Worm (Caenorhabditis elegans) whole organism, L2 larva: Measurements from ENCODE around the gene C05E4.15.

Experiments
- C34F6.9 ChIP-seq: fragments of 150-350 bp; optimal IDR thresholded peaks from 2 replicates; lab custom pipeline; 2014; ENCODE audit warnings: missing biosample characterization, missing genetic modification characterization
- F13H6.1 ChIP-seq: sonication (generic microtip); optimal IDR thresholded peaks from 2 replicates; lab custom pipeline; 2016; ENCODE audit warnings: missing genetic modification characterization, missing compliant biosample characterization
- R02D3.7 ChIP-seq: fragments of 150-350 bp; optimal IDR thresholded peaks from 2 replicates; lab custom pipeline; 2014; ENCODE audit warnings: missing biosample characterization, missing genetic modification characterization
- Y55F3AM.14 ChIP-seq: fragments of 200-800 bp; sonication (Bioruptor generic); optimal IDR thresholded peaks from 2 replicates; lab custom pipeline; 2018; ENCODE audit warnings: mild to moderate bottlenecking, missing genetic modification characterization, missing compliant biosample characterization
- ZK546.5 ChIP-seq: sonication (generic microtip); optimal IDR thresholded peaks from 2 replicates; lab custom pipeline; 2017; ENCODE audit warnings: missing biosample characterization, missing genetic modification characterization
- alr-1 ChIP-seq: fragments of 150-350 bp; optimal IDR thresholded peaks from 2 replicates; lab custom pipeline; 2014; ENCODE audit warnings: missing biosample characterization, missing genetic modification characterization
- aly-2 ChIP-seq: fragments of 150-350 bp; optimal IDR thresholded peaks from 2 replicates; lab custom pipeline; 2014; ENCODE audit warnings: missing biosample characterization, missing genetic modification characterization
- ama-1 ChIP-seq: fragments of 150-350 bp; optimal IDR thresholded peaks from 2 replicates; lab custom pipeline; 2018; ENCODE audit warnings: inconsistent platforms
- blmp-1 ChIP-seq: sonication (generic microtip); optimal IDR thresholded peaks from 2 replicates; lab custom pipeline; 2017; ENCODE audit warnings: missing genetic modification characterization, mild to moderate bottlenecking, missing compliant biosample characterization, antibody characterized with exemption, moderate library complexity; ENCODE audit not compliant: insufficient read depth
- ceh-16 ChIP-seq: fragments of 150-350 bp; optimal IDR thresholded peaks from 2 replicates; lab custom pipeline; 2014; ENCODE audit warnings: missing biosample characterization, missing genetic modification characterization
- ceh-82 ChIP-seq: fragments of 150-350 bp; optimal IDR thresholded peaks from 2 replicates; lab custom pipeline; 2014; ENCODE audit warnings: missing biosample characterization, missing genetic modification characterization
- crh-2 ChIP-seq: sonication (generic microtip); optimal IDR thresholded peaks from 2 replicates; lab custom pipeline; 2017; ENCODE audit warnings: missing biosample characterization, missing genetic modification characterization
- dmd-4 ChIP-seq: sonication (generic microtip); optimal IDR thresholded peaks from 2 replicates; lab custom pipeline; 2017; ENCODE audit warnings: missing biosample characterization, missing genetic modification characterization
- egl-27 ChIP-seq: sonication (generic microtip); optimal IDR thresholded peaks from 3 replicates; lab custom pipeline; 2017; ENCODE audit warnings: missing biosample characterization, missing genetic modification reagents, missing genetic modification characterization
- elt-1 ChIP-seq: fragments of 150-350 bp; optimal IDR thresholded peaks from 2 replicates; lab custom pipeline; 2014; ENCODE audit warnings: missing biosample characterization, missing genetic modification characterization
- elt-3 ChIP-seq: sonication (generic microtip); optimal IDR thresholded peaks from 2 replicates; lab custom pipeline; 2017; ENCODE audit warnings: missing biosample characterization, missing genetic modification characterization
- fos-1 ChIP-seq: fragments of 150-350 bp; optimal IDR thresholded peaks from 2 replicates; lab custom pipeline; 2014; ENCODE audit warnings: missing biosample characterization, missing genetic modification characterization
- gmeb-1 ChIP-seq: fragments of 150-350 bp; optimal IDR thresholded peaks from 2 replicates; lab custom pipeline; 2014; ENCODE audit warnings: missing biosample characterization, missing genetic modification characterization
- lin-11 ChIP-seq: fragments of 150-350 bp; sonication (generic microtip); optimal IDR thresholded peaks from 2 replicates; lab custom pipeline; 2014; ENCODE audit warnings: missing biosample characterization, missing genetic modification characterization, inconsistent platforms, mixed read lengths
- lin-13 ChIP-seq: fragments of 150-350 bp; optimal IDR thresholded peaks from 2 replicates; lab custom pipeline; 2014; ENCODE audit warnings: missing biosample characterization, missing genetic modification reagents, missing genetic modification characterization
- lin-39 ChIP-seq: fragments of 150-350 bp; optimal IDR thresholded peaks from 2 replicates; lab custom pipeline; 2014; ENCODE audit warnings: missing biosample characterization, missing genetic modification reagents, missing genetic modification characterization
- lsy-2 ChIP-seq, 2 experiments: fragments of 150-350 bp in 1 of 2; sonication (generic microtip) in 1 of 2; optimal IDR thresholded peaks; 2 replicates each; lab custom pipeline; 2014 to 2017; ENCODE audit warnings: missing biosample characterization in 2 of 2, missing genetic modification characterization in 2 of 2
- mab-5 ChIP-seq: fragments of 150-350 bp; optimal IDR thresholded peaks from 2 replicates; lab custom pipeline; 2014; ENCODE audit warnings: missing biosample characterization, missing genetic modification characterization
- mbf-1 ChIP-seq: sonication (generic microtip); optimal IDR thresholded peaks from 2 replicates; lab custom pipeline; 2017; ENCODE audit warnings: missing biosample characterization, missing genetic modification characterization
- mdl-1 ChIP-seq, 2 experiments: fragments of 150-350 bp in 1 of 2; sonication (generic microtip) in 1 of 2; optimal IDR thresholded peaks; 2 replicates each; lab custom pipeline; 2017; ENCODE audit warnings: missing biosample characterization in 2 of 2, missing genetic modification characterization in 2 of 2
- nhr-10 ChIP-seq: sonication (generic microtip); optimal IDR thresholded peaks from 2 replicates; lab custom pipeline; 2017; ENCODE audit warnings: missing biosample characterization, missing genetic modification characterization
- nhr-11 ChIP-seq: fragments of 150-350 bp; optimal IDR thresholded peaks from 2 replicates; lab custom pipeline; 2014; ENCODE audit warnings: missing biosample characterization, missing genetic modification characterization
- nhr-12 ChIP-seq: fragments of 150-350 bp; optimal IDR thresholded peaks from 2 replicates; lab custom pipeline; 2014; ENCODE audit warnings: missing biosample characterization, missing genetic modification characterization
- nhr-129 ChIP-seq: fragments of 150-350 bp; optimal IDR thresholded peaks from 2 replicates; lab custom pipeline; 2014; ENCODE audit warnings: missing biosample characterization, missing genetic modification characterization
- nhr-21 ChIP-seq: fragments of 150-350 bp; optimal IDR thresholded peaks from 2 replicates; lab custom pipeline; 2014; ENCODE audit warnings: missing biosample characterization, missing genetic modification characterization
- nhr-23 ChIP-seq: fragments of 150-350 bp; optimal IDR thresholded peaks from 2 replicates; lab custom pipeline; 2014; ENCODE audit warnings: missing biosample characterization, missing genetic modification reagents, missing genetic modification characterization
- nhr-237 ChIP-seq: fragments of 150-350 bp; optimal IDR thresholded peaks from 2 replicates; lab custom pipeline; 2014; ENCODE audit warnings: missing biosample characterization, missing genetic modification characterization
- nhr-25 ChIP-seq: fragments of 150-350 bp; sonication (generic microtip); optimal IDR thresholded peaks from 3 replicates; lab custom pipeline; 2014; ENCODE audit warnings: missing biosample characterization, missing genetic modification characterization
- nhr-6 ChIP-seq: fragments of 150-350 bp; optimal IDR thresholded peaks from 2 replicates; lab custom pipeline; 2014; ENCODE audit warnings: missing biosample characterization, missing genetic modification characterization
- nhr-77 ChIP-seq: fragments of 150-350 bp; optimal IDR thresholded peaks from 2 replicates; lab custom pipeline; 2014; ENCODE audit warnings: missing biosample characterization, missing genetic modification characterization
- peb-1 ChIP-seq: fragments of 150-350 bp; optimal IDR thresholded peaks from 2 replicates; lab custom pipeline; 2014; ENCODE audit warnings: missing biosample characterization, missing genetic modification characterization
- sem-4 ChIP-seq: fragments of 150-350 bp; optimal IDR thresholded peaks from 2 replicates; lab custom pipeline; 2014; ENCODE audit warnings: missing biosample characterization, missing genetic modification reagents, missing genetic modification characterization
- skn-1 ChIP-seq: sonication (generic microtip); optimal IDR thresholded peaks from 2 replicates; lab custom pipeline; 2017; ENCODE audit warnings: missing biosample characterization, missing genetic modification characterization
- sma-3 ChIP-seq: sonication (generic microtip); optimal IDR thresholded peaks from 2 replicates; lab custom pipeline; 2016; ENCODE audit warnings: missing genetic modification reagents, missing genetic modification characterization, missing compliant biosample characterization
- sma-9 ChIP-seq, 2 experiments: fragments of 150-350 bp in 1 of 2; sonication (generic microtip) in 1 of 2; optimal IDR thresholded peaks; 2 replicates each; lab custom pipeline; 2014 to 2016; ENCODE audit warnings: missing genetic modification characterization in 2 of 2, mild to moderate bottlenecking in 1 of 2, missing biosample characterization in 1 of 2, missing compliant biosample characterization in 1 of 2, missing genetic modification reagents in 1 of 2, moderate library complexity in 1 of 2
- snpc-4 ChIP-seq: fragments of 150-350 bp; optimal IDR thresholded peaks from 2 replicates; lab custom pipeline; 2014; ENCODE audit warnings: missing biosample characterization, missing genetic modification characterization
- unc-39 ChIP-seq: fragments of 150-350 bp; optimal IDR thresholded peaks from 2 replicates; lab custom pipeline; 2014; ENCODE audit warnings: missing biosample characterization, missing genetic modification characterization
- unc-55 ChIP-seq: fragments of 150-350 bp; sonication (generic microtip); optimal IDR thresholded peaks from 3 replicates; lab custom pipeline; 2014; ENCODE audit warnings: missing biosample characterization, missing genetic modification reagents, missing genetic modification characterization
- unc-62 ChIP-seq: fragments of 150-350 bp; optimal IDR thresholded peaks from 2 replicates; lab custom pipeline; 2014; ENCODE audit warnings: missing biosample characterization, missing genetic modification reagents, missing genetic modification characterization
- zag-1 ChIP-seq: fragments of 150-350 bp; optimal IDR thresholded peaks from 2 replicates; lab custom pipeline; 2014; ENCODE audit warnings: missing biosample characterization, missing genetic modification characterization
- ztf-1 ChIP-seq: fragments of 200-800 bp; sonication (Bioruptor generic); conservative IDR thresholded peaks from 2 replicates; pipeline ENCODE4 v1.3.6; 2022; ENCODE audit warnings: missing genetic modification characterization, missing compliant biosample characterization
- ztf-11 ChIP-seq: sonication (generic microtip); optimal IDR thresholded peaks from 2 replicates; lab custom pipeline; 2017; ENCODE audit warnings: missing biosample characterization, missing genetic modification characterization
- ztf-4 ChIP-seq: fragments of 150-350 bp; optimal IDR thresholded peaks from 2 replicates; lab custom pipeline; 2014; ENCODE audit warnings: missing biosample characterization, missing genetic modification characterization

The C05E4.15 gene

DNA sequence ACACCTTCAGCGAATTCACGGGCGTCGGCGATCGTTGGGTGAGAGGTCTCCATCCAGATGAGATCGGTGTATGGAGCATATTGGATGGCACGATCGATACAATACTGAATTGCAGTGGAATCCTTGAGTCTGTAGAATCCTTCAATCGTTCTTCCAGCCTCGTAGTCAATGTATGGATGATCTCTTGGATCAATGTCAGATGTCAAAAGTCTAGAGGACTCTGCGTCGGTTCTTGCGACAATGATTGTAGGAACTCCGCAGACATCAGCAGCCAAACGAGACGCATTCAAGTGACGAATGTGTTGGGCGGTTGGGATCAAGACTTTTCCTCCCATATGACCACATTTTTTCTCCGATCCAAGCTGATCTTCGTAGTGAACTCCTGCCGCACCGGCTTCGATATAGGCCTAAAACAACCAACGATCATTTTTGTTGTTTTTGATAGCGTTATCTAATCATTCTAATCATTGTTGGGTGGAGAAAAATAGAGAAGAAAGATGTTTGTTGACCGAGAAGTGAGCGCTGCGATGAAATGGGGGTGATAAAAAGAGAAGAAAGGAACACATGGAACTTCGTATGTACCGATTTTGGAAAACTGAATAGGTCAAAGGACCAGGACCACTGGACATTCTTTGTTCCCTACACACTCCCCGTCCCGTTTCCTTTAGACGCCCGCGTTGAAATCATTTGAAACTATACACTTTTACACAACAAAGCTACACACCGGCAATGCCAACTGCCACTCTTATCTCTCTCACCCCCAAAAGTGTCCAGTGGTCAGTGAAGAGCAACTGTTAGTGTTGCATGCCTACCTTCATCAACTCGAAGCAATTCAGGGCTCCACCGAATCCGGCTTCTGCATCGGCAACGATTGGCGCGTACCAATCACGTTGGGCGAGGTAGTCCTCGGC lies 34.3 kb downstream of the C05E4.15 start:
- TF ChIP-seq blmp-1 (tag; lab: Kevin White, UChicago) = no peak
- no peak for TF ChIP-seq unc-39 (tag; lab: Kevin White, UChicago)
- TF ChIP-seq gmeb-1 (tag; lab: Kevin White, UChicago) = no peak
- peak; percentile 48 for TF ChIP-seq lin-13 (GFP tag; lab: Kevin White, UChicago)
- TF ChIP-seq ztf-4 = no peak
- TF ChIP-seq sma-9 (GFP tag; optimal IDR thresholded peaks at IDR 0.05; lab: Kevin White, UChicago) = peak; percentile 20
- TF ChIP-seq sma-9 (tag; optimal IDR thresholded peaks at IDR 0.05; lab: Kevin White, UChicago) = no peak
- TF ChIP-seq nhr-6 = peak; percentile 59
- no peak for TF ChIP-seq nhr-11 (tag; lab: Kevin White, UChicago)
- no peak for TF ChIP-seq ztf-1 (GFP tag; lab: Robert Waterston, UW)
- TF ChIP-seq Y55F3AM.14 (GFP tag; lab: Kevin White, UChicago) = no peak
- TF ChIP-seq unc-62 (GFP tag; lab: Kevin White, UChicago) = no peak
- TF ChIP-seq C34F6.9 = no peak
- TF ChIP-seq mab-5 = no peak
- TF ChIP-seq nhr-23 (tag; lab: Kevin White, UChicago) = no peak
- TF ChIP-seq F13H6.1 (tag; lab: Kevin White, UChicago) = no peak
- TF ChIP-seq mbf-1 (tag; lab: Kevin White, UChicago) = no peak
- TF ChIP-seq nhr-77 = no peak
- TF ChIP-seq unc-55 = no peak
- TF ChIP-seq sem-4 = no peak
- no peak for TF ChIP-seq ceh-82 (tag; lab: Kevin White, UChicago)
- no peak for TF ChIP-seq snpc-4
- TF ChIP-seq dmd-4 (tag; lab: Kevin White, UChicago) = no peak
- TF ChIP-seq lin-11 (tag; lab: Kevin White, UChicago) = peak; percentile 38
- no peak for TF ChIP-seq nhr-25 (tag; lab: Kevin White, UChicago)
- peak; percentile 41 for TF ChIP-seq nhr-21
- no peak for TF ChIP-seq nhr-10 (tag; lab: Kevin White, UChicago)
- peak in 1 of 2 experiments; percentile 23 for TF ChIP-seq lsy-2 (tag; optimal IDR thresholded peaks at IDR 0.05; lab: Kevin White, UChicago)
- TF ChIP-seq crh-2 (tag; lab: Kevin White, UChicago) = peak; percentile 24
- no peak for TF ChIP-seq ZK546.5
- TF ChIP-seq zag-1 (tag; lab: Kevin White, UChicago) = no peak
- TF ChIP-seq ztf-11 = no peak
- no peak for TF ChIP-seq elt-1 (tag; lab: Kevin White, UChicago)
- TF ChIP-seq peb-1 (tag; lab: Kevin White, UChicago) = no peak
- TF ChIP-seq sma-3 = no peak
- no peak for TF ChIP-seq aly-2
- TF ChIP-seq ama-1 (lab: Kevin White, UChicago) = peak; percentile 76
- no peak for TF ChIP-seq mdl-1 (tag; optimal IDR thresholded peaks at IDR 0.05; lab: Kevin White, UChicago)
- no peak for TF ChIP-seq R02D3.7 (tag; lab: Kevin White, UChicago)
- TF ChIP-seq fos-1 = peak; percentile 1
- no peak for TF ChIP-seq alr-1 (tag; lab: Kevin White, UChicago)
- TF ChIP-seq elt-3 (tag; lab: Kevin White, UChicago) = no peak
- TF ChIP-seq nhr-12 (tag; lab: Kevin White, UChicago) = no peak
- no peak for TF ChIP-seq skn-1
- no peak for TF ChIP-seq egl-27 (tag; lab: Kevin White, UChicago)
- TF ChIP-seq nhr-129 (tag; lab: Kevin White, UChicago) = peak; percentile 19
- TF ChIP-seq nhr-237 (tag; lab: Kevin White, UChicago) = no peak
- TF ChIP-seq lin-39 (tag; lab: Kevin White, UChicago) = no peak
- TF ChIP-seq ceh-16 (tag; lab: Kevin White, UChicago) = no peak
